Fruit fly (Drosophila melanogaster) whole organism, embryonic: ENCODE data around the gene vari.

Experiments
- Ada2b ChIP-seq: fragments of 200-800 bp; sonication (Bioruptor generic); IDR thresholded peaks from 2 replicates; pipeline ENCODE4 v1.3.6; 2022; ENCODE audit warnings: missing biosample characterization, missing genetic modification characterization
- Aef1 ChIP-seq: fragments of 200-800 bp; sonication (Bioruptor generic); IDR thresholded peaks from 3 replicates; pipeline ENCODE4 v1.3.6; 2022; ENCODE audit warnings: missing biosample characterization, missing genetic modification characterization
- CG12071 ChIP-seq: fragments of 200-800 bp; sonication (Bioruptor generic); optimal IDR thresholded peaks from 3 replicates; lab custom pipeline; 2018; ENCODE audit warnings: missing biosample characterization, mild to moderate bottlenecking, missing genetic modification characterization
- CG12769 ChIP-seq: fragments of 200-800 bp; sonication (Bioruptor generic); optimal IDR thresholded peaks from 2 replicates; lab custom pipeline; 2019; ENCODE audit warnings: missing biosample characterization, mild to moderate bottlenecking, missing genetic modification characterization, moderate library complexity
- CG14860 ChIP-seq: fragments of 200-800 bp; sonication (Bioruptor generic); IDR thresholded peaks from 3 replicates; pipeline ENCODE4 v1.3.6; 2022; ENCODE audit warnings: missing biosample characterization, missing genetic modification characterization; ENCODE audit not compliant: partially characterized antibody
- CG15479 ChIP-seq: fragments of 200-800 bp; sonication (Bioruptor generic); optimal IDR thresholded peaks from 3 replicates; lab custom pipeline; 2019; ENCODE audit warnings: missing biosample characterization, mild to moderate bottlenecking, missing genetic modification characterization, moderate library complexity
- CG16813 ChIP-seq: fragments of 200-800 bp; sonication (Bioruptor generic); IDR thresholded peaks from 3 replicates; pipeline ENCODE4 v1.3.6; 2022; ENCODE audit warnings: missing biosample characterization, missing genetic modification characterization; ENCODE audit not compliant: partially characterized antibody
- CG30020 ChIP-seq: fragments of 200-800 bp; optimal IDR thresholded peaks from 2 replicates; lab custom pipeline; 2019; ENCODE audit warnings: missing biosample characterization, mild to moderate bottlenecking, missing genetic modification characterization, moderate library complexity
- CG34422 ChIP-seq: fragments of 200-800 bp; sonication (Bioruptor generic); IDR thresholded peaks from 3 replicates; pipeline ENCODE4 v1.3.6; 2022; ENCODE audit warnings: missing biosample characterization, missing genetic modification characterization
- CG4707 ChIP-seq: fragments of 200-800 bp; sonication (Bioruptor generic); optimal IDR thresholded peaks from 2 replicates; lab custom pipeline; 2018; ENCODE audit warnings: missing biosample characterization, mild to moderate bottlenecking, missing genetic modification characterization, moderate library complexity
- CG6175 ChIP-seq: fragments of 200-800 bp; sonication (Bioruptor generic); IDR thresholded peaks from 3 replicates; pipeline ENCODE4 v1.3.6; 2022; ENCODE audit warnings: missing biosample characterization, missing genetic modification characterization
- CG6254 ChIP-seq: fragments of 200-800 bp; sonication (Bioruptor generic); optimal IDR thresholded peaks from 3 replicates; lab custom pipeline; 2017; ENCODE audit warnings: mild to moderate bottlenecking, missing biosample characterization, missing genetic modification reagents, missing genetic modification characterization
- CkIIα-i1 ChIP-seq: fragments of 200-800 bp; sonication (Bioruptor generic); IDR thresholded peaks from 2 replicates; pipeline ENCODE4 v1.3.6; 2022; ENCODE audit warnings: missing biosample characterization, missing genetic modification characterization
- D ChIP-seq, 2 experiments: fragments of 200-800 bp in 1 of 2; fragments of >200 bp in 1 of 2; sonication (Bioruptor generic) in 1 of 2; optimal IDR thresholded peaks; 2 replicates in 1 of 2; 3 replicates in 1 of 2; lab custom pipeline; 2017; ENCODE audit warnings: mild to moderate bottlenecking in 1 of 2, missing biosample characterization in 1 of 2, missing genetic modification characterization in 1 of 2, missing genetic modification reagents in 1 of 2
- Deaf1 ChIP-seq: fragments of 200-800 bp; optimal IDR thresholded peaks from 3 replicates; lab custom pipeline; 2019; ENCODE audit warnings: missing biosample characterization, mild to moderate bottlenecking, missing genetic modification characterization, moderate library complexity
- Dll ChIP-seq: fragments of 200-800 bp; sonication (Bioruptor generic); IDR thresholded peaks from 4 replicates; pipeline ENCODE4 v1.3.6; 2022; ENCODE audit warnings: missing biosample characterization, missing genetic modification characterization; ENCODE audit not compliant: partially characterized antibody
- Doc2 ChIP-seq: fragments of 200-800 bp; sonication (Bioruptor generic); IDR thresholded peaks from 2 replicates; pipeline ENCODE4 v1.3.6; 2022; ENCODE audit warnings: missing biosample characterization, missing genetic modification characterization
- E2f2 ChIP-seq: fragments of 200-800 bp; sonication (Bioruptor generic); IDR thresholded peaks from 2 replicates; pipeline ENCODE4 v1.3.6; 2022; ENCODE audit warnings: missing biosample characterization, missing genetic modification characterization
- Elba2 ChIP-seq: fragments of 200-800 bp; sonication (Bioruptor generic); optimal IDR thresholded peaks from 3 replicates; lab custom pipeline; 2016; ENCODE audit warnings: missing biosample characterization, missing genetic modification characterization
- HHEX ChIP-seq: fragments of 200-800 bp; sonication (Bioruptor generic); optimal IDR thresholded peaks from 3 replicates; lab custom pipeline; 2017; ENCODE audit warnings: missing biosample characterization, mild to moderate bottlenecking, missing genetic modification characterization, missing genetic modification reagents
- HLH4C ChIP-seq: fragments of 200-800 bp; sonication (Bioruptor generic); IDR thresholded peaks from 3 replicates; pipeline ENCODE4 v1.3.6; 2022; ENCODE audit warnings: missing biosample characterization, missing genetic modification characterization; ENCODE audit not compliant: partially characterized antibody
- HLHmδ ChIP-seq: fragments of 200-800 bp; sonication (Bioruptor generic); optimal IDR thresholded peaks from 2 replicates; lab custom pipeline; 2018; ENCODE audit warnings: missing biosample characterization, mild to moderate bottlenecking, missing genetic modification characterization, moderate library complexity
- HmgD ChIP-seq: fragments of 200-800 bp; sonication (Bioruptor generic); optimal IDR thresholded peaks from 3 replicates; lab custom pipeline; 2016; ENCODE audit warnings: missing biosample characterization, missing genetic modification characterization
- Hmr ChIP-seq: fragments of 200-800 bp; sonication (Bioruptor generic); optimal IDR thresholded peaks from 3 replicates; lab custom pipeline; 2017; ENCODE audit warnings: mild to moderate bottlenecking, missing biosample characterization, missing genetic modification reagents, missing genetic modification characterization
- Lhr ChIP-seq: fragments of 200-800 bp; sonication (Bioruptor generic); optimal IDR thresholded peaks from 3 replicates; lab custom pipeline; 2017; ENCODE audit warnings: mild to moderate bottlenecking, missing biosample characterization, missing genetic modification reagents, missing genetic modification characterization
- TFAM ChIP-seq: fragments of 200-800 bp; sonication (Bioruptor generic); optimal IDR thresholded peaks from 2 replicates; lab custom pipeline; 2017; ENCODE audit warnings: missing biosample characterization, missing genetic modification characterization, inconsistent platforms
- Trl ChIP-seq, 3 experiments: fragments of >200 bp in 2 of 3; fragments of 200-800 bp in 1 of 3; sonication (Bioruptor generic) in 1 of 3; optimal IDR thresholded peaks; 2 replicates in 1 of 3; 3 replicates in 2 of 3; lab custom pipeline; 2016 to 2017; ENCODE audit warnings: missing biosample characterization in 1 of 3, missing genetic modification characterization in 1 of 3
- Vsx1 ChIP-seq: fragments of 200-800 bp; sonication (Bioruptor generic); optimal IDR thresholded peaks from 2 replicates; lab custom pipeline; 2017; ENCODE audit warnings: missing biosample characterization, mild to moderate bottlenecking, missing genetic modification characterization, missing genetic modification reagents
- chm ChIP-seq: fragments of 200-800 bp; sonication (Bioruptor generic); IDR thresholded peaks from 2 replicates; pipeline ENCODE4 v1.3.6; 2022; ENCODE audit warnings: missing biosample characterization, missing genetic modification characterization
- crc ChIP-seq: fragments of 200-800 bp; sonication (Bioruptor generic); optimal IDR thresholded peaks from 2 replicates; lab custom pipeline; 2016; ENCODE audit warnings: missing biosample characterization, missing genetic modification characterization
- eve ChIP-seq, 2 experiments: fragments of >200 bp; optimal IDR thresholded peaks; 2 replicates each; lab custom pipeline; 2017; ENCODE audit warnings: missing biosample characterization in 2 of 2, missing genetic modification characterization in 2 of 2
- fru ChIP-seq: fragments of >200 bp; optimal IDR thresholded peaks from 2 replicates; lab custom pipeline; 2017
- ftz-f1 ChIP-seq: fragments of 200-800 bp; sonication (Bioruptor generic); optimal IDR thresholded peaks from 2 replicates; lab custom pipeline; 2016; ENCODE audit warnings: missing biosample characterization, missing genetic modification characterization
- gsb-n ChIP-seq: fragments of 200-800 bp; sonication (Bioruptor generic); optimal IDR thresholded peaks from 3 replicates; lab custom pipeline; 2018; ENCODE audit warnings: missing biosample characterization, mild to moderate bottlenecking, missing genetic modification characterization
- ham ChIP-seq: fragments of 200-800 bp; sonication (Bioruptor generic); IDR thresholded peaks from 2 replicates; pipeline ENCODE4 v1.3.6; 2022; ENCODE audit warnings: missing biosample characterization, missing genetic modification characterization
- insv ChIP-seq, 2 experiments: fragments of 200-800 bp; sonication (Bioruptor generic); optimal IDR thresholded peaks; 3 replicates each; lab custom pipeline; 2016 to 2018; ENCODE audit warnings: missing biosample characterization in 2 of 2, missing genetic modification characterization in 2 of 2
- otp ChIP-seq: fragments of 200-800 bp; sonication (Bioruptor generic); IDR thresholded peaks from 3 replicates; pipeline ENCODE4, ENCODE4 v1.3.6; 2022; ENCODE audit warnings: missing biosample characterization, missing genetic modification characterization
- sd ChIP-seq: fragments of 200-800 bp; sonication (Bioruptor generic); optimal IDR thresholded peaks from 3 replicates; lab custom pipeline; 2018; ENCODE audit warnings: missing biosample characterization, mild to moderate bottlenecking, missing genetic modification characterization, moderate library complexity
- sens ChIP-seq: fragments of 200-800 bp; sonication (Bioruptor generic); peaks from one replicate; lab custom pipeline; 2016; ENCODE audit warnings: missing biosample characterization, missing genetic modification characterization
- sim ChIP-seq: fragments of 200-800 bp; sonication (Bioruptor generic); IDR thresholded peaks from 2 replicates; pipeline ENCODE4 v1.3.6; 2022; ENCODE audit warnings: missing biosample characterization, missing genetic modification characterization
- so ChIP-seq: fragments of 200-800 bp; sonication (Bioruptor generic); IDR thresholded peaks from 3 replicates; pipeline ENCODE4 v1.3.6; 2022; ENCODE audit warnings: missing biosample characterization, missing genetic modification characterization
- sob ChIP-seq: fragments of 200-800 bp; sonication (Bioruptor generic); IDR thresholded peaks from 2 replicates; pipeline ENCODE4 v1.3.6; 2022; ENCODE audit warnings: missing biosample characterization, missing genetic modification characterization
- ssp ChIP-seq: fragments of 200-800 bp; sonication (Bioruptor generic); IDR thresholded peaks from 2 replicates; pipeline ENCODE4 v1.3.6; 2022; ENCODE audit warnings: missing biosample characterization, missing genetic modification characterization
- tgo ChIP-seq: fragments of 200-800 bp; sonication (Bioruptor generic); IDR thresholded peaks from 3 replicates; pipeline ENCODE4 v1.3.6; 2022; ENCODE audit warnings: missing biosample characterization, missing genetic modification characterization
- zen ChIP-seq: fragments of 200-800 bp; sonication (Bioruptor generic); optimal IDR thresholded peaks from 3 replicates; lab custom pipeline; 2018; ENCODE audit warnings: missing biosample characterization, mild to moderate bottlenecking, missing genetic modification characterization, moderate library complexity
- zen2 ChIP-seq: fragments of 200-800 bp; sonication (Bioruptor generic); IDR thresholded peaks from 3 replicates; pipeline ENCODE4 v1.3.6; 2022; ENCODE audit warnings: missing biosample characterization, missing genetic modification characterization; ENCODE audit not compliant: partially characterized antibody
- zf30C ChIP-seq: fragments of 200-800 bp; sonication (Bioruptor generic); optimal IDR thresholded peaks from 3 replicates; lab custom pipeline; 2018; ENCODE audit warnings: missing biosample characterization, mild to moderate bottlenecking, missing genetic modification characterization

The vari gene

DNA sequence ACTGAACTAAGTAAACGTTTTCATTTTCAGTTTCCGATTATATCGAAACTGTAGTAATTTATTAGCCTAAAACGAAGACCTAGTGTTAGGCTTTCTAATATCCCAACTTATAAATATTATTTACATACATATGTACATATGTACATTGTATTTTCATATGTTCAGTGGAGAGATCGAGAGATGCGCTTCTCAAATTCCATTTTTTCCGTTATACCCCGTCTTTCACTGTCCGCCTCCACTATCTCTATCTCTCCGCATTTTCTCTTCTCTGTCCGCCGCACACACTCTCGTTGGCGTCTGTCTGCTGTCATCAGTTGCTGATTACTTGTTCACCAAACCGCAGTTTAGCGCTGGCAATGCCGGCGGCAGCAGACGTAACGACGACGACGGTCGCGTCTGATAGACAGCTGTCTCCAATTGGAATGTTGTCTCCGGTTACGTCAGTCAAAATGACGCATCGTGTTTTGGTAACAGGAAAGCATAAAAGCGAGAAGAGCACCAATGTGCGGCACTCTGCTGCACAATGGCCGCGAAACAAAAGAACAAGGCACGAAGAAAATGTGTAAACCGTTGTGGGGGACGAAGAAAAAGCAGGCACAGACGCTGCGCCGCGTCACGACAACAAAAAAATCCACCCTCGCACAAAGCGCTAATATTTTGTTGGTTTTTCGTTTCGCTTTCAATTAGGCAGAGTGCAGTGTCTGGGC is 25.8 kb upstream of the vari start, which contains the start of gene CG9331 (continued):
- 0 out of 3 replicates have a peak, but pooled peaks have one; percentile 28 for TF ChIP-seq Aef1 (GFP tag; lab: Robert Waterston, UW)
- peak; percentile 40; the same call in 1 of the 3 replicates for TF ChIP-seq CG16813 (GFP tag; lab: Robert Waterston, UW)
- no peak for TF ChIP-seq CkIIα-i1
- TF ChIP-seq Vsx1 (GFP tag; lab: Kevin White, UChicago) = peak; percentile 71
- TF ChIP-seq CG30020 = no peak
- peak; percentile 58 for TF ChIP-seq CG15479 (GFP tag; lab: Kevin White, UChicago)
- peak; percentile 33 for TF ChIP-seq CG12769
- 0 out of 2 replicates have a peak, but pooled peaks have one; percentile 7 for TF ChIP-seq E2f2 (GFP tag; lab: Robert Waterston, UW)
- TF ChIP-seq ssp = no peak
- TF ChIP-seq Trl (optimal IDR thresholded peaks at IDR 0.05; lab: Kevin White, UChicago) = peak; percentile 55 to 66
- TF ChIP-seq Trl (GFP tag; optimal IDR thresholded peaks at IDR 0.05; lab: Kevin White, UChicago) = no peak
- TF ChIP-seq eve (GFP tag; optimal IDR thresholded peaks at IDR 0.05; lab: Kevin White, UChicago) = peak in 1 of 2 experiments; percentile 62
- TF ChIP-seq zen (tag; lab: Kevin White, UChicago) = peak; percentile 70
- no peak for TF ChIP-seq TFAM (GFP tag; lab: Kevin White, UChicago)
- peak; percentile 64; the same call in 1 of the 2 replicates for TF ChIP-seq chm (GFP tag; lab: Robert Waterston, UW)
- no peak for TF ChIP-seq crc (GFP tag; lab: Kevin White, UChicago)
- peak; percentile 29 for TF ChIP-seq CG12071 (GFP tag; lab: Kevin White, UChicago)
- peak; percentile 3 for TF ChIP-seq zf30C (GFP tag; lab: Kevin White, UChicago)
- TF ChIP-seq CG34422 (GFP tag; lab: Robert Waterston, UW) = peak; percentile 71; the same call in 2 of the 3 replicates
- peak; percentile 4 for TF ChIP-seq HmgD
- peak; percentile 85 for TF ChIP-seq Elba2
- TF ChIP-seq ham (GFP tag; lab: Robert Waterston, UW) = no peak
- peak; percentile 58; the same call in 1 of the 3 replicates for TF ChIP-seq CG6175 (GFP tag; lab: Robert Waterston, UW)
- peak; percentile 36 for TF ChIP-seq CG6254
- no peak for TF ChIP-seq fru (lab: Kevin White, UChicago)
- TF ChIP-seq sens (GFP tag; lab: Kevin White, UChicago) = peak; percentile 27
- TF ChIP-seq Ada2b = no peak
- TF ChIP-seq Deaf1 (tag; lab: Kevin White, UChicago) = peak; percentile 86
- TF ChIP-seq ftz-f1 (GFP tag; lab: Kevin White, UChicago) = peak; percentile 46
- peak; percentile 5 for TF ChIP-seq Hmr (GFP tag; lab: Kevin White, UChicago)
- no peak for TF ChIP-seq HHEX
- TF ChIP-seq CG4707 (GFP tag; lab: Kevin White, UChicago) = peak; percentile 37
- no peak for TF ChIP-seq Doc2 (GFP tag; lab: Robert Waterston, UW)
- peak; percentile 68 for TF ChIP-seq Lhr (GFP tag; lab: Kevin White, UChicago)
- peak; percentile 72; the same call in 1 of the 3 replicates for TF ChIP-seq so (GFP tag; lab: Robert Waterston, UW)
- no peak for TF ChIP-seq tgo (GFP tag; lab: Robert Waterston, UW)
- no peak for TF ChIP-seq sim (GFP tag; lab: Robert Waterston, UW)
- peak; percentile 61 for TF ChIP-seq HLHmδ (GFP tag; lab: Kevin White, UChicago)
- TF ChIP-seq insv (GFP tag; optimal IDR thresholded peaks at IDR 0.05; lab: Kevin White, UChicago) = peak in 1 of 2 experiments; percentile 90
- peak; percentile 51; the same call in 1 of the 3 replicates for TF ChIP-seq CG14860 (GFP tag; lab: Robert Waterston, UW)
- TF ChIP-seq zen2 (GFP tag; lab: Robert Waterston, UW) = 0 out of 3 replicates have a peak, but pooled peaks have one; percentile 50
- TF ChIP-seq otp (GFP tag; lab: Robert Waterston, UW) = 0 out of 3 replicates have a peak, but pooled peaks have one; percentile 30
- 0 out of 2 replicates have a peak, but pooled peaks have one; percentile 45 for TF ChIP-seq sob (GFP tag; lab: Robert Waterston, UW)
- TF ChIP-seq gsb-n (tag; lab: Kevin White, UChicago) = no peak
- peak; percentile 48; the same call in 1 of the 3 replicates for TF ChIP-seq HLH4C (GFP tag; lab: Robert Waterston, UW)
- TF ChIP-seq sd = peak; percentile 99
- TF ChIP-seq D (optimal IDR thresholded peaks at IDR 0.05; lab: Kevin White, UChicago) = peak; percentile 5
- no peak for TF ChIP-seq D (GFP tag; optimal IDR thresholded peaks at IDR 0.05; lab: Kevin White, UChicago)
- peak; percentile 57; the same call in 3 of the 4 replicates for TF ChIP-seq Dll (GFP tag; lab: Robert Waterston, UW)
